Fruit fly (Drosophila melanogaster) whole organism, embryonic: ENCODE measurements around the gene DppIII.

ENCODE experiments used
- ATbp ChIP-seq: fragments of 200-800 bp; sonication (Bioruptor generic); optimal IDR thresholded peaks from 2 replicates; lab custom pipeline; 2017; ENCODE audit warnings: missing biosample characterization, mild to moderate bottlenecking, missing genetic modification characterization, missing genetic modification reagents
- Ada2b ChIP-seq: fragments of 200-800 bp; sonication (Bioruptor generic); IDR thresholded peaks from 2 replicates; pipeline ENCODE4 v1.3.6; 2022; ENCODE audit warnings: missing biosample characterization, missing genetic modification characterization
- Antp ChIP-seq: fragments of 200-800 bp; sonication (Bioruptor generic); optimal IDR thresholded peaks from 3 replicates; lab custom pipeline; 2016; ENCODE audit warnings: missing biosample characterization, missing genetic modification characterization
- Atf3 ChIP-seq: fragments of 200-800 bp; sonication (Bioruptor generic); optimal IDR thresholded peaks from 3 replicates; lab custom pipeline; 2016; ENCODE audit warnings: missing biosample characterization, missing genetic modification characterization
- CG10462 ChIP-seq: fragments of 200-800 bp; sonication (Bioruptor generic); optimal IDR thresholded peaks from 2 replicates; lab custom pipeline; 2016; ENCODE audit warnings: missing biosample characterization, missing genetic modification characterization
- CG11456 ChIP-seq: fragments of 200-800 bp; sonication (Bioruptor generic); IDR thresholded peaks from 3 replicates; pipeline ENCODE4 v1.3.6; 2022; ENCODE audit warnings: missing biosample characterization, missing genetic modification characterization
- CG12155 ChIP-seq: fragments of 200-800 bp; sonication (Bioruptor generic); optimal IDR thresholded peaks from 3 replicates; lab custom pipeline; 2016; ENCODE audit warnings: missing biosample characterization, missing genetic modification characterization
- CG14965 ChIP-seq: fragments of 200-800 bp; sonication (Bioruptor generic); optimal IDR thresholded peaks from 2 replicates; lab custom pipeline; 2016; ENCODE audit warnings: missing biosample characterization, missing genetic modification characterization, borderline replicate concordance
- CG15269 ChIP-seq: fragments of 200-800 bp; sonication (Bioruptor generic); optimal IDR thresholded peaks from 2 replicates; lab custom pipeline; 2018; ENCODE audit warnings: missing biosample characterization, mild to moderate bottlenecking, missing genetic modification characterization, moderate library complexity
- CG16815 ChIP-seq: fragments of 200-800 bp; sonication (Bioruptor generic); optimal IDR thresholded peaks from 3 replicates; lab custom pipeline; 2017; ENCODE audit warnings: missing biosample characterization, mild to moderate bottlenecking, missing genetic modification characterization
- CG18476 ChIP-seq: fragments of 200-800 bp; sonication (Bioruptor generic); optimal IDR thresholded peaks from 2 replicates; lab custom pipeline; 2016; ENCODE audit warnings: missing biosample characterization, mild to moderate bottlenecking, missing genetic modification characterization
- CG18599 ChIP-seq: fragments of 200-800 bp; sonication (Bioruptor generic); optimal IDR thresholded peaks from 3 replicates; lab custom pipeline; 2017; ENCODE audit warnings: missing biosample characterization, missing genetic modification characterization, mild to moderate bottlenecking, moderate library complexity, missing genetic modification reagents
- CG2199 ChIP-seq: fragments of 200-800 bp; sonication (Bioruptor generic); IDR thresholded peaks from 3 replicates; pipeline ENCODE4 v1.3.6; 2022; ENCODE audit warnings: missing biosample characterization, missing genetic modification characterization
- CG31224 ChIP-seq: fragments of 200-800 bp; sonication (Bioruptor generic); IDR thresholded peaks from 2 replicates; pipeline ENCODE4 v1.3.6; 2022; ENCODE audit warnings: missing biosample characterization, missing genetic modification characterization
- CG3838 ChIP-seq: fragments of 200-800 bp; sonication (Bioruptor generic); optimal IDR thresholded peaks from 3 replicates; lab custom pipeline; 2016; ENCODE audit warnings: missing biosample characterization, missing genetic modification characterization
- CG4854 ChIP-seq: fragments of 200-800 bp; sonication (Bioruptor generic); optimal IDR thresholded peaks from 2 replicates; lab custom pipeline; 2016; ENCODE audit warnings: missing biosample characterization, missing genetic modification characterization, inconsistent platforms
- CG6654 ChIP-seq: fragments of 200-800 bp; sonication (Bioruptor generic); optimal IDR thresholded peaks from 2 replicates; lab custom pipeline; 2017; ENCODE audit warnings: missing biosample characterization, mild to moderate bottlenecking, missing genetic modification characterization
- CG7357 ChIP-seq: fragments of 200-800 bp; sonication (Bioruptor generic); IDR thresholded peaks from 3 replicates; pipeline ENCODE4 v1.3.6; 2022; ENCODE audit warnings: missing biosample characterization, missing genetic modification characterization
- CG8359 ChIP-seq: fragments of 200-800 bp; sonication (Bioruptor generic); optimal IDR thresholded peaks from 2 replicates; lab custom pipeline; 2017; ENCODE audit warnings: missing biosample characterization, mild to moderate bottlenecking, missing genetic modification characterization, borderline replicate concordance
- CG8765 ChIP-seq: fragments of 200-800 bp; sonication (Bioruptor generic); IDR thresholded peaks from 2 replicates; pipeline ENCODE4 v1.3.6; 2022; ENCODE audit warnings: missing biosample characterization, missing genetic modification characterization
- CG9215 ChIP-seq: fragments of 200-800 bp; sonication (Bioruptor generic); IDR thresholded peaks from 2 replicates; pipeline ENCODE4 v1.3.6; 2022; ENCODE audit warnings: missing biosample characterization, missing genetic modification characterization
- CkIIα-i1 ChIP-seq: fragments of 200-800 bp; sonication (Bioruptor generic); IDR thresholded peaks from 2 replicates; pipeline ENCODE4 v1.3.6; 2022; ENCODE audit warnings: missing biosample characterization, missing genetic modification characterization
- D19B ChIP-seq: fragments of 200-800 bp; sonication (Bioruptor generic); optimal IDR thresholded peaks from 2 replicates; lab custom pipeline; 2017; ENCODE audit warnings: missing biosample characterization, mild to moderate bottlenecking, missing genetic modification characterization
- Doc2 ChIP-seq: fragments of 200-800 bp; sonication (Bioruptor generic); IDR thresholded peaks from 2 replicates; pipeline ENCODE4 v1.3.6; 2022; ENCODE audit warnings: missing biosample characterization, missing genetic modification characterization
- E2f2 ChIP-seq: fragments of 200-800 bp; sonication (Bioruptor generic); IDR thresholded peaks from 2 replicates; pipeline ENCODE4 v1.3.6; 2022; ENCODE audit warnings: missing biosample characterization, missing genetic modification characterization
- GATAe ChIP-seq: fragments of 200-800 bp; sonication (Bioruptor generic); conservative IDR thresholded peaks from 2 replicates; pipeline ENCODE4 v1.3.6; 2022; ENCODE audit warnings: missing biosample characterization, missing genetic modification characterization
- HHEX ChIP-seq: fragments of 200-800 bp; sonication (Bioruptor generic); optimal IDR thresholded peaks from 3 replicates; lab custom pipeline; 2017; ENCODE audit warnings: missing biosample characterization, mild to moderate bottlenecking, missing genetic modification characterization, missing genetic modification reagents
- Hr3 ChIP-seq: fragments of 200-800 bp; sonication (Bioruptor generic); optimal IDR thresholded peaks from 3 replicates; lab custom pipeline; 2016; ENCODE audit warnings: missing biosample characterization, missing genetic modification characterization
- Max ChIP-seq: fragments of 200-800 bp; sonication (Bioruptor generic); optimal IDR thresholded peaks from 2 replicates; lab custom pipeline; 2016; ENCODE audit warnings: missing biosample characterization, mild to moderate bottlenecking, missing genetic modification characterization
- Vsx1 ChIP-seq: fragments of 200-800 bp; sonication (Bioruptor generic); optimal IDR thresholded peaks from 2 replicates; lab custom pipeline; 2017; ENCODE audit warnings: missing biosample characterization, mild to moderate bottlenecking, missing genetic modification characterization, missing genetic modification reagents
- ash1 ChIP-seq: fragments of 200-800 bp; sonication (Bioruptor generic); optimal IDR thresholded peaks from 2 replicates; lab custom pipeline; 2018; ENCODE audit warnings: missing biosample characterization, mild to moderate bottlenecking, missing genetic modification characterization
- btn ChIP-seq: fragments of 200-800 bp; sonication (Bioruptor generic); optimal IDR thresholded peaks from 2 replicates; lab custom pipeline; 2016; ENCODE audit warnings: missing biosample characterization, missing genetic modification characterization
- esg ChIP-seq: fragments of 200-800 bp; sonication (Bioruptor generic); conservative IDR thresholded peaks from 2 replicates; pipeline ENCODE4 v1.3.6; 2022; ENCODE audit warnings: missing biosample characterization, missing genetic modification characterization
- fd64A ChIP-seq: fragments of 200-800 bp; sonication (Bioruptor generic); optimal IDR thresholded peaks from 3 replicates; lab custom pipeline; 2018; ENCODE audit warnings: missing biosample characterization, mild to moderate bottlenecking, missing genetic modification characterization
- fru ChIP-seq: fragments of >200 bp; optimal IDR thresholded peaks from 2 replicates; lab custom pipeline; 2017
- kah ChIP-seq: fragments of 200-800 bp; sonication (Bioruptor generic); optimal IDR thresholded peaks from 2 replicates; lab custom pipeline; 2018; ENCODE audit warnings: missing biosample characterization, mild to moderate bottlenecking, missing genetic modification characterization
- kni ChIP-seq: fragments of 200-800 bp; sonication (Bioruptor generic); optimal IDR thresholded peaks from 3 replicates; lab custom pipeline; 2017; ENCODE audit warnings: mild to moderate bottlenecking, missing biosample characterization, missing genetic modification reagents, missing genetic modification characterization
- maf-S ChIP-seq: fragments of 200-800 bp; sonication (Bioruptor generic); optimal IDR thresholded peaks from 2 replicates; lab custom pipeline; 2016; ENCODE audit warnings: missing biosample characterization, missing genetic modification characterization
- oc ChIP-seq: fragments of 200-800 bp; sonication (Bioruptor generic); optimal IDR thresholded peaks from 2 replicates; lab custom pipeline; 2018; ENCODE audit warnings: missing biosample characterization, mild to moderate bottlenecking, missing genetic modification characterization, moderate library complexity
- otp ChIP-seq: fragments of 200-800 bp; sonication (Bioruptor generic); IDR thresholded peaks from 3 replicates; pipeline ENCODE4, ENCODE4 v1.3.6; 2022; ENCODE audit warnings: missing biosample characterization, missing genetic modification characterization
- pb ChIP-seq: fragments of 200-800 bp; sonication (Bioruptor generic); optimal IDR thresholded peaks from 3 replicates; lab custom pipeline; 2016; ENCODE audit warnings: missing biosample characterization, missing genetic modification characterization
- run ChIP-seq: fragments of 200-800 bp; sonication (Bioruptor generic); optimal IDR thresholded peaks from 3 replicates; lab custom pipeline; 2018; ENCODE audit warnings: missing biosample characterization, mild to moderate bottlenecking, missing genetic modification characterization
- sens-2 ChIP-seq: fragments of 200-800 bp; sonication (Bioruptor generic); IDR thresholded peaks from 2 replicates; pipeline ENCODE4 v1.3.6; 2022; ENCODE audit warnings: missing biosample characterization, missing genetic modification characterization
- sima ChIP-seq: fragments of 200-800 bp; sonication (Bioruptor generic); optimal IDR thresholded peaks from 2 replicates; lab custom pipeline; 2016; ENCODE audit warnings: missing biosample characterization, missing genetic modification characterization
- slou ChIP-seq: fragments of 200-800 bp; sonication (Bioruptor generic); optimal IDR thresholded peaks from 3 replicates; lab custom pipeline; 2016; ENCODE audit warnings: missing biosample characterization, missing genetic modification characterization
- sna ChIP-seq: fragments of 200-800 bp; sonication (Bioruptor generic); IDR thresholded peaks from 2 replicates; pipeline ENCODE4 v1.3.6; 2022; ENCODE audit warnings: missing biosample characterization, missing genetic modification characterization; ENCODE audit not compliant: partially characterized antibody
- tup ChIP-seq: fragments of 200-800 bp; sonication (Bioruptor generic); optimal IDR thresholded peaks from 2 replicates; lab custom pipeline; 2016; ENCODE audit warnings: missing biosample characterization, mild to moderate bottlenecking, missing genetic modification characterization, moderate library complexity
- unc-4 ChIP-seq: fragments of 200-800 bp; sonication (Bioruptor generic); IDR thresholded peaks from 2 replicates; pipeline ENCODE4 v1.3.6; 2022; ENCODE audit warnings: missing biosample characterization, missing genetic modification characterization; ENCODE audit not compliant: partially characterized antibody
- vfl ChIP-seq: fragments of 200-800 bp; sonication (Bioruptor generic); optimal IDR thresholded peaks from 2 replicates; lab custom pipeline; 2016; ENCODE audit warnings: missing biosample characterization, missing genetic modification characterization
- yki ChIP-seq: fragments of >200 bp; optimal IDR thresholded peaks from 3 replicates; lab custom pipeline; 2018

DppIII gene

DNA sequence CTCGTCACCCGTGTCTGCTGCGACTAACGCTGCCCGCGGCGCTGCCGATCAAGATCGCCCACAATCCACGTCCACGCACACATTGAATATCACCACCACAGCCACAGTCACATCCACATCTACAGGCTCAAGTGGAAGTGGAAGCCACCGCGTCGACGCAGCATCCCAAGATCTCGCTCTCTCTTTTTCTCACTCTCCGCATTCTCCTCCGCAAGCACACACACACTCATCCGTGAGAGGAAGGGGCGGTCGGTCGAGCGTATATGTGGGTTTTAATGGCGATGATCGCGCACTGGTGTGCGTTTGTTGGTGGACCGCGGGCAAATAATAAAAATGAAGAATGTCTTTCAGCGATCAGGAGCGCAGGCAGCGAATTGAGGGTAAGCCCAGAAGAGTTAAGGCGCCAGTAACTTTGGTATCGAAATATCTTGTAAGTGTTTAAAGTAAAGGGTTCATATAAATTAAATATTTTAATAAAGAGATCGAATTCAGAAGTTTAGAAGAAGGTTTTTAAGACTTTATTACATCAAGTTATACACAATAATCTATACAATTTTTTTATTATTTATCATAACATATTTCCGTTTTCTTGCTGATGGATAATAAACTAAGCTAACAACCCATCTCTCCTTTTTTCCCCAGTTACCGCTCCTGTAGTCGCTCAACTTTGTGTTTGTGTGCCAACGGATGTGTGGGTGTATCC is 10.3 kb upstream of the DppIII start, which contains the start of gene Poxm (continued):
- peak; percentile 84 for TF ChIP-seq CG8359 (GFP tag; lab: Kevin White, UChicago)
- TF ChIP-seq fru = no peak
- TF ChIP-seq maf-S (GFP tag; lab: Kevin White, UChicago) = peak; percentile 21
- TF ChIP-seq sna = no peak
- peak; percentile 60 for TF ChIP-seq tup (GFP tag; lab: Kevin White, UChicago)
- TF ChIP-seq CG10462 = peak; percentile 84
- TF ChIP-seq CG15269 (tag; lab: Kevin White, UChicago) = peak; percentile 92
- TF ChIP-seq Vsx1 (GFP tag; lab: Kevin White, UChicago) = peak; percentile 69
- peak; percentile 39 for TF ChIP-seq btn (GFP tag; lab: Kevin White, UChicago)
- TF ChIP-seq CG6654 = peak; percentile 78
- TF ChIP-seq CG7357 = peak; percentile 87
- peak; percentile 53; the same call in 1 of the 2 replicates for TF ChIP-seq E2f2 (GFP tag; lab: Robert Waterston, UW)
- peak; percentile 78 for TF ChIP-seq oc (tag; lab: Kevin White, UChicago)
- TF ChIP-seq Ada2b = peak; percentile 88
- peak; percentile 51 for TF ChIP-seq Antp
- TF ChIP-seq otp (GFP tag; lab: Robert Waterston, UW) = no peak
- peak; percentile 81 for TF ChIP-seq CG18476 (GFP tag; lab: Kevin White, UChicago)
- TF ChIP-seq CG8765 (GFP tag; lab: Robert Waterston, UW) = peak; percentile 82
- TF ChIP-seq HHEX (GFP tag; lab: Kevin White, UChicago) = peak; percentile 89
- TF ChIP-seq sima (GFP tag; lab: Kevin White, UChicago) = no peak
- TF ChIP-seq CG4854 (GFP tag; lab: Kevin White, UChicago) = peak; percentile 61
- peak; percentile 77 for TF ChIP-seq kah
- TF ChIP-seq fd64A = no peak
- TF ChIP-seq CG2199 (GFP tag; lab: Robert Waterston, UW) = 0 out of 3 replicates have a peak, but pooled peaks have one; percentile 10
- no peak; the same call in 1 of the 2 replicates for TF ChIP-seq CkIIα-i1 (GFP tag; lab: Robert Waterston, UW)
- no peak for TF ChIP-seq GATAe (GFP tag; lab: Robert Waterston, UW)
- no peak for TF ChIP-seq pb (GFP tag; lab: Kevin White, UChicago)
- peak; percentile 79 for TF ChIP-seq CG18599
- TF ChIP-seq Doc2 (GFP tag; lab: Robert Waterston, UW) = peak; percentile 67; the same call in 1 of the 2 replicates
- peak; percentile 58 for TF ChIP-seq vfl (GFP tag; lab: Kevin White, UChicago)
- TF ChIP-seq sens-2 (GFP tag; lab: Robert Waterston, UW) = no peak; the same call in 1 of the 2 replicates
- peak; percentile 91 for TF ChIP-seq CG16815 (GFP tag; lab: Kevin White, UChicago)
- TF ChIP-seq CG31224 (GFP tag; lab: Robert Waterston, UW) = peak; percentile 79
- TF ChIP-seq CG12155 (GFP tag; lab: Kevin White, UChicago) = peak; percentile 78
- TF ChIP-seq Atf3 (GFP tag; lab: Kevin White, UChicago) = peak; percentile 27
- peak; percentile 78 for TF ChIP-seq Max
- TF ChIP-seq CG14965 (GFP tag; lab: Kevin White, UChicago) = no peak
- TF ChIP-seq CG3838 (GFP tag; lab: Kevin White, UChicago) = peak; percentile 3
- peak; percentile 77 for TF ChIP-seq run
- TF ChIP-seq Hr3 (GFP tag; lab: Kevin White, UChicago) = peak; percentile 94
- no peak for TF ChIP-seq ash1 (GFP tag; lab: Kevin White, UChicago)
- peak; percentile 86 for TF ChIP-seq CG11456 (GFP tag; lab: Robert Waterston, UW)
- peak; percentile 61 for TF ChIP-seq slou (GFP tag; lab: Kevin White, UChicago)
- TF ChIP-seq unc-4 (GFP tag; lab: Robert Waterston, UW) = no peak
- peak; percentile 89 for TF ChIP-seq CG9215
- peak; percentile 88 for TF ChIP-seq esg (GFP tag; lab: Robert Waterston, UW)
- peak; percentile 65 for TF ChIP-seq D19B (GFP tag; lab: Kevin White, UChicago)
- peak; percentile 81 for TF ChIP-seq ATbp (GFP tag; lab: Kevin White, UChicago)
- peak; percentile 49 for TF ChIP-seq yki (lab: Kevin White, UChicago)
- TF ChIP-seq kni (GFP tag; lab: Kevin White, UChicago) = peak; percentile 52
